Fruit fly (Drosophila melanogaster) whole organism, embryonic: Measurements from ENCODE around the gene MsR2.

Experiments
- Bgb ChIP-seq: fragments of 200-800 bp; sonication (Bioruptor generic); IDR thresholded peaks from 2 replicates; pipeline ENCODE4 v1.3.6; 2022; ENCODE audit warnings: missing biosample characterization, missing genetic modification characterization; ENCODE audit not compliant: partially characterized antibody
- CG10209 ChIP-seq: fragments of 200-800 bp; sonication (Bioruptor generic); optimal IDR thresholded peaks from 3 replicates; lab custom pipeline; 2017; ENCODE audit warnings: missing biosample characterization, mild to moderate bottlenecking, missing genetic modification characterization, missing genetic modification reagents
- CG13287 ChIP-seq: fragments of 200-800 bp; sonication (Bioruptor generic); IDR thresholded peaks from 2 replicates; pipeline ENCODE4 v1.3.6; 2022; ENCODE audit warnings: missing biosample characterization, missing genetic modification characterization; ENCODE audit not compliant: partially characterized antibody
- CG14710 ChIP-seq: fragments of 200-800 bp; sonication (Bioruptor generic); optimal IDR thresholded peaks from 3 replicates; lab custom pipeline; 2019; ENCODE audit warnings: missing biosample characterization, mild to moderate bottlenecking, missing genetic modification characterization, moderate library complexity
- CG14860 ChIP-seq: fragments of 200-800 bp; sonication (Bioruptor generic); IDR thresholded peaks from 3 replicates; pipeline ENCODE4 v1.3.6; 2022; ENCODE audit warnings: missing biosample characterization, missing genetic modification characterization; ENCODE audit not compliant: partially characterized antibody
- CG14965 ChIP-seq: fragments of 200-800 bp; sonication (Bioruptor generic); optimal IDR thresholded peaks from 2 replicates; lab custom pipeline; 2016; ENCODE audit warnings: missing biosample characterization, missing genetic modification characterization, borderline replicate concordance
- CG15514 ChIP-seq: fragments of 200-800 bp; sonication (Bioruptor generic); optimal IDR thresholded peaks from 3 replicates; lab custom pipeline; 2017; ENCODE audit warnings: missing biosample characterization, missing genetic modification characterization, mild to moderate bottlenecking, moderate library complexity, missing genetic modification reagents
- CG16813 ChIP-seq: fragments of 200-800 bp; sonication (Bioruptor generic); IDR thresholded peaks from 3 replicates; pipeline ENCODE4 v1.3.6; 2022; ENCODE audit warnings: missing biosample characterization, missing genetic modification characterization; ENCODE audit not compliant: partially characterized antibody
- CG31224 ChIP-seq: fragments of 200-800 bp; sonication (Bioruptor generic); IDR thresholded peaks from 2 replicates; pipeline ENCODE4 v1.3.6; 2022; ENCODE audit warnings: missing biosample characterization, missing genetic modification characterization
- CG34224 ChIP-seq: fragments of 200-800 bp; sonication (Bioruptor generic); IDR thresholded peaks from 3 replicates; pipeline ENCODE4 v1.3.6; 2022; ENCODE audit warnings: missing biosample characterization, missing genetic modification characterization; ENCODE audit not compliant: partially characterized antibody
- CG3847 ChIP-seq: fragments of 200-800 bp; sonication (Bioruptor generic); IDR thresholded peaks from 2 replicates; pipeline ENCODE4 v1.3.6; 2022; ENCODE audit warnings: missing biosample characterization, missing genetic modification characterization
- CG4360 ChIP-seq: fragments of 200-800 bp; sonication (Bioruptor generic); IDR thresholded peaks from 2 replicates; pipeline ENCODE4 v1.3.6; 2022; ENCODE audit warnings: missing biosample characterization, missing genetic modification characterization
- CG7963 ChIP-seq: fragments of 200-800 bp; sonication (Bioruptor generic); IDR thresholded peaks from 3 replicates; pipeline ENCODE4 v1.3.6; 2022; ENCODE audit warnings: missing biosample characterization, missing genetic modification characterization; ENCODE audit not compliant: partially characterized antibody
- CG8290 ChIP-seq, 3 experiments: fragments of 200-800 bp; sonication (Bioruptor generic); optimal IDR thresholded peaks; 2 replicates each; lab custom pipeline; 2016 to 2019; ENCODE audit warnings: missing biosample characterization in 3 of 3, missing genetic modification characterization in 3 of 3, mild to moderate bottlenecking in 2 of 3, moderate library complexity in 1 of 3
- CG9797 ChIP-seq: fragments of 200-800 bp; sonication (Bioruptor generic); optimal IDR thresholded peaks from 3 replicates; lab custom pipeline; 2018; ENCODE audit warnings: missing biosample characterization, mild to moderate bottlenecking, missing genetic modification characterization
- CG9817 ChIP-seq: fragments of 200-800 bp; sonication (Bioruptor generic); optimal IDR thresholded peaks from 2 replicates; lab custom pipeline; 2018; ENCODE audit warnings: missing biosample characterization, mild to moderate bottlenecking, missing genetic modification characterization, moderate library complexity
- CTCF ChIP-seq: fragments of 200-800 bp; sonication (Bioruptor generic); optimal IDR thresholded peaks from 2 replicates; lab custom pipeline; 2017; ENCODE audit warnings: missing biosample characterization, mild to moderate bottlenecking, missing genetic modification characterization, moderate library complexity
- CoRest ChIP-seq: fragments of 200-800 bp; sonication (Bioruptor generic); optimal IDR thresholded peaks from 3 replicates; lab custom pipeline; 2018; ENCODE audit warnings: missing biosample characterization, mild to moderate bottlenecking, missing genetic modification characterization, moderate library complexity
- Dll ChIP-seq: fragments of 200-800 bp; sonication (Bioruptor generic); IDR thresholded peaks from 4 replicates; pipeline ENCODE4 v1.3.6; 2022; ENCODE audit warnings: missing biosample characterization, missing genetic modification characterization; ENCODE audit not compliant: partially characterized antibody
- Dp ChIP-seq: fragments of 200-800 bp; sonication (Bioruptor generic); optimal IDR thresholded peaks from 2 replicates; lab custom pipeline; 2018; ENCODE audit warnings: missing biosample characterization, mild to moderate bottlenecking, missing genetic modification characterization, moderate library complexity
- Hmr ChIP-seq: fragments of 200-800 bp; sonication (Bioruptor generic); optimal IDR thresholded peaks from 3 replicates; lab custom pipeline; 2017; ENCODE audit warnings: mild to moderate bottlenecking, missing biosample characterization, missing genetic modification reagents, missing genetic modification characterization
- Hr78 ChIP-seq, 2 experiments: fragments of 200-800 bp in 1 of 2; fragments of >200 bp in 1 of 2; sonication (Bioruptor generic) in 1 of 2; optimal IDR thresholded peaks; 2 replicates each; lab custom pipeline; 2017 to 2019; ENCODE audit warnings: missing biosample characterization in 2 of 2, missing genetic modification characterization in 2 of 2, mild to moderate bottlenecking in 1 of 2, moderate library complexity in 1 of 2
- Myb ChIP-seq: fragments of 200-800 bp; sonication (Bioruptor generic); optimal IDR thresholded peaks from 2 replicates; lab custom pipeline; 2016; ENCODE audit warnings: missing biosample characterization, missing genetic modification characterization
- Opbp ChIP-seq: fragments of 200-800 bp; sonication (Bioruptor generic); IDR thresholded peaks from 3 replicates; pipeline ENCODE4 v1.3.6; 2022; ENCODE audit warnings: missing biosample characterization, missing genetic modification characterization; ENCODE audit not compliant: partially characterized antibody
- ato ChIP-seq: fragments of 200-800 bp; sonication (Bioruptor generic); IDR thresholded peaks from 2 replicates; pipeline ENCODE4 v1.3.6; 2022; ENCODE audit warnings: missing biosample characterization, missing genetic modification characterization; ENCODE audit not compliant: partially characterized antibody
- bbx ChIP-seq: fragments of 200-800 bp; sonication (Bioruptor generic); IDR thresholded peaks from 2 replicates; pipeline ENCODE4 v1.3.6; 2022; ENCODE audit warnings: missing biosample characterization, missing genetic modification characterization; ENCODE audit not compliant: partially characterized antibody
- chinmo ChIP-seq: fragments of 200-800 bp; sonication (Bioruptor generic); IDR thresholded peaks from 4 replicates; pipeline ENCODE4 v1.3.6; 2022; ENCODE audit warnings: missing biosample characterization, missing genetic modification characterization; ENCODE audit not compliant: partially characterized antibody
- gfzf ChIP-seq: fragments of 200-800 bp; sonication (Bioruptor generic); optimal IDR thresholded peaks from 2 replicates; lab custom pipeline; 2016; ENCODE audit warnings: missing biosample characterization, mild to moderate bottlenecking, missing genetic modification characterization, moderate library complexity
- hbn ChIP-seq: fragments of 200-800 bp; sonication (Bioruptor generic); IDR thresholded peaks from 2 replicates; pipeline ENCODE4 v1.3.6; 2022; ENCODE audit warnings: missing biosample characterization, missing genetic modification characterization; ENCODE audit not compliant: partially characterized antibody
- hkb ChIP-seq, 2 experiments: fragments of 200-800 bp in 1 of 2; fragments of >200 bp in 1 of 2; sonication (Bioruptor generic) in 1 of 2; IDR thresholded peaks in 1 of 2; optimal IDR thresholded peaks in 1 of 2; 2 replicates each; pipeline versions ENCODE4 v1.3.6 to Lab custom; 2017 to 2022; ENCODE audit warnings: missing biosample characterization in 1 of 2, missing genetic modification characterization in 1 of 2
- kah ChIP-seq: fragments of 200-800 bp; sonication (Bioruptor generic); optimal IDR thresholded peaks from 2 replicates; lab custom pipeline; 2018; ENCODE audit warnings: missing biosample characterization, mild to moderate bottlenecking, missing genetic modification characterization
- knrl ChIP-seq: fragments of 200-800 bp; sonication (Bioruptor generic); IDR thresholded peaks from 3 replicates; pipeline ENCODE4 v1.3.6; 2022; ENCODE audit warnings: missing biosample characterization, missing genetic modification characterization; ENCODE audit not compliant: partially characterized antibody
- mirr ChIP-seq: fragments of 200-800 bp; sonication (Bioruptor generic); optimal IDR thresholded peaks from 3 replicates; lab custom pipeline; 2018; ENCODE audit warnings: missing biosample characterization, mild to moderate bottlenecking, missing genetic modification characterization
- nerfin-2 ChIP-seq: fragments of 200-800 bp; sonication (Bioruptor generic); IDR thresholded peaks from 2 replicates; pipeline ENCODE4 v1.3.6; 2022; ENCODE audit warnings: missing biosample characterization, missing genetic modification characterization; ENCODE audit not compliant: partially characterized antibody
- onecut ChIP-seq: fragments of 200-800 bp; sonication (Bioruptor generic); IDR thresholded peaks from 2 replicates; pipeline ENCODE4 v1.3.6; 2022; ENCODE audit warnings: missing biosample characterization, missing genetic modification characterization
- psq ChIP-seq: fragments of 200-800 bp; sonication (Bioruptor generic); optimal IDR thresholded peaks from 2 replicates; lab custom pipeline; 2017; ENCODE audit warnings: missing biosample characterization, missing genetic modification characterization
- pzg ChIP-seq: fragments of 200-800 bp; sonication (Bioruptor generic); optimal IDR thresholded peaks from 3 replicates; lab custom pipeline; 2018; ENCODE audit warnings: missing biosample characterization, mild to moderate bottlenecking, missing genetic modification characterization, moderate library complexity
- repo ChIP-seq: fragments of 200-800 bp; sonication (Bioruptor generic); optimal IDR thresholded peaks from 2 replicates; lab custom pipeline; 2016; ENCODE audit warnings: missing biosample characterization, missing genetic modification characterization
- sens ChIP-seq: fragments of 200-800 bp; sonication (Bioruptor generic); peaks from one replicate; lab custom pipeline; 2016; ENCODE audit warnings: missing biosample characterization, missing genetic modification characterization
- slbo ChIP-seq: fragments of 200-800 bp; sonication (Bioruptor generic); IDR thresholded peaks from 2 replicates; pipeline ENCODE4 v1.3.6; 2022; ENCODE audit warnings: missing biosample characterization, missing genetic modification characterization
- sna ChIP-seq: fragments of 200-800 bp; sonication (Bioruptor generic); IDR thresholded peaks from 2 replicates; pipeline ENCODE4 v1.3.6; 2022; ENCODE audit warnings: missing biosample characterization, missing genetic modification characterization; ENCODE audit not compliant: partially characterized antibody
- stc ChIP-seq: fragments of 200-800 bp; sonication (Bioruptor generic); IDR thresholded peaks from 2 replicates; pipeline ENCODE4 v1.3.6; 2022; ENCODE audit warnings: missing biosample characterization, missing genetic modification characterization
- trem ChIP-seq: fragments of 200-800 bp; optimal IDR thresholded peaks from 3 replicates; lab custom pipeline; 2019; ENCODE audit warnings: missing biosample characterization, mild to moderate bottlenecking, missing genetic modification characterization, moderate library complexity
- zen2 ChIP-seq: fragments of 200-800 bp; sonication (Bioruptor generic); IDR thresholded peaks from 3 replicates; pipeline ENCODE4 v1.3.6; 2022; ENCODE audit warnings: missing biosample characterization, missing genetic modification characterization; ENCODE audit not compliant: partially characterized antibody

MsR2 gene

DNA sequence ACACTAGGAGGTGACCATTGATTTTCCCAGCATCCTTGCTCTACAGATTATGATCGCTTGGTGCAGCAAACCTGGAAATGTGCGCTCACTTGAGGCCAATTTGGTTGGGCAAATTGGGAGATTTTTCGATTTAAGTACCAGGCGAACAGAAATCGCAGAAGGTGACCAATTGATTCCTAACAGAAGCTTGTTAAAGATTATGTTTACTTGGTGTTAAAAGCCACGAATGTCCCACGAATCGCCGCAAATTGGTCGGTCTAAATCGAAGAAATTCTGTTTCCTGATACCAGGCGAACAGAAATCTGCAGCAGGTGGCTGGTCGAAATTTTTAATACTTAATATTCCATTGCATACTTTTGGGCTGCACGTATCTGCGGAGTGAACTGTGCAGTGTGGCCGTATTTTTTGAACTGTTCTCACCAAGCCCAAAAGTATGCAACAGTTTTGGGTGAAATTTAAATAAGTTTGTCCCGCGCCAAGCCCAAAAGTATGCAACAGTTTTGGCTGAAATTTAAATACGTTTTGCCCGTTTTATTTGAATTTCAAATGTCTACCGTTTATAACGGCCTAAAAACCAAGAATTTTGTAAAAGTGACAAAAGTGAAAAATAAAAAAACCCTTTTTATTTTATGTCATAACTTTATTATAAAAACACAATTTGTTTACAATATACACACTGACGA, 38.7 kb upstream of the MsR2 start, which contains the start of gene CG32301:
Gene CG32301, plus strand, starts transcription at position 633 of the 683 bp plus-strand sequence.
- peak; percentile 62 for TF ChIP-seq CTCF (GFP tag; lab: Kevin White, UChicago)
- no peak for TF ChIP-seq CG14710 (tag; lab: Kevin White, UChicago)
- TF ChIP-seq CoRest (tag; lab: Kevin White, UChicago), result peak; percentile 27
- peak; percentile 52 for TF ChIP-seq kah (GFP tag; lab: Kevin White, UChicago)
- peak; percentile 67 for TF ChIP-seq CG9797 (GFP tag; lab: Kevin White, UChicago)
- TF ChIP-seq slbo (GFP tag; lab: Robert Waterston, UW), result no peak
- no peak for TF ChIP-seq repo (GFP tag; lab: Kevin White, UChicago)
- TF ChIP-seq hbn, result peak; percentile 33; the same call in 1 of the 2 replicates
- TF ChIP-seq CG3847 (GFP tag; lab: Robert Waterston, UW), result 0 out of 2 replicates have a peak, but pooled peaks have one; percentile 9
- peak; percentile 64 for TF ChIP-seq sna (GFP tag; lab: Robert Waterston, UW)
- peak; percentile 42 for TF ChIP-seq gfzf (GFP tag; lab: Kevin White, UChicago)
- peak; percentile 99 for TF ChIP-seq CG31224 (GFP tag; lab: Robert Waterston, UW)
- TF ChIP-seq CG13287, result peak; percentile 66
- TF ChIP-seq Myb (GFP tag; lab: Kevin White, UChicago), result peak; percentile 97
- TF ChIP-seq trem (tag; lab: Kevin White, UChicago), result peak; percentile 6
- peak; percentile 70 for TF ChIP-seq zen2 (GFP tag; lab: Robert Waterston, UW)
- no peak for TF ChIP-seq CG9817 (tag; lab: Kevin White, UChicago)
- TF ChIP-seq CG15514 (GFP tag; lab: Kevin White, UChicago), result peak; percentile 43
- TF ChIP-seq ato (GFP tag; lab: Robert Waterston, UW), result peak; percentile 29; the same call in 1 of the 2 replicates
- peak; percentile 43 for TF ChIP-seq onecut (GFP tag; lab: Robert Waterston, UW)
- TF ChIP-seq hkb (optimal IDR thresholded peaks at IDR 0.05; lab: Kevin White, UChicago), result peak; percentile 80
- no peak for TF ChIP-seq hkb (GFP tag; IDR thresholded peaks at IDR 0.05; lab: Robert Waterston, UW)
- TF ChIP-seq Hmr (GFP tag; lab: Kevin White, UChicago), result peak; percentile 70
- TF ChIP-seq sens (GFP tag; lab: Kevin White, UChicago), result peak; percentile 75
- TF ChIP-seq CG4360 (GFP tag; lab: Robert Waterston, UW), result no peak
- TF ChIP-seq CG16813 (GFP tag; lab: Robert Waterston, UW), result 0 out of 3 replicates have a peak, but pooled peaks have one; percentile 18
- peak; percentile 24; the same call in 1 of the 3 replicates for TF ChIP-seq knrl (GFP tag; lab: Robert Waterston, UW)
- peak; percentile 45 for TF ChIP-seq Dp (GFP tag; lab: Kevin White, UChicago)
- peak; percentile 98 for TF ChIP-seq CG8290 (GFP tag; optimal IDR thresholded peaks at IDR 0.05; lab: Kevin White, UChicago)
- TF ChIP-seq CG8290 (tag; optimal IDR thresholded peaks at IDR 0.05; lab: Kevin White, UChicago), result peak; percentile 95 to 96
- TF ChIP-seq CG7963 (GFP tag; lab: Robert Waterston, UW), result 0 out of 3 replicates have a peak, but pooled peaks have one; percentile 25
- TF ChIP-seq CG14860 (GFP tag; lab: Robert Waterston, UW), result peak; percentile 53; the same call in 1 of the 3 replicates
- peak; percentile 41; the same call in 1 of the 2 replicates for TF ChIP-seq stc (GFP tag; lab: Robert Waterston, UW)
- TF ChIP-seq mirr (GFP tag; lab: Kevin White, UChicago), result peak; percentile 29
- peak; percentile 3 for TF ChIP-seq pzg (GFP tag; lab: Kevin White, UChicago)
- peak; percentile 51; the same call in 2 of the 4 replicates for TF ChIP-seq Dll (GFP tag; lab: Robert Waterston, UW)
- peak in 1 of 2 experiments; percentile 41 for TF ChIP-seq Hr78 (GFP tag; optimal IDR thresholded peaks at IDR 0.05; lab: Kevin White, UChicago)
- no peak for TF ChIP-seq CG14965 (GFP tag; lab: Kevin White, UChicago)
- peak; percentile 51 for TF ChIP-seq bbx (GFP tag; lab: Robert Waterston, UW)
- no peak for TF ChIP-seq psq (GFP tag; lab: Kevin White, UChicago)
- TF ChIP-seq nerfin-2 (GFP tag; lab: Robert Waterston, UW), result peak; percentile 41; the same call in 1 of the 2 replicates
- TF ChIP-seq CG34224 (GFP tag; lab: Robert Waterston, UW), result peak; percentile 48; the same call in 2 of the 3 replicates
- no peak for TF ChIP-seq CG10209 (GFP tag; lab: Kevin White, UChicago)
- peak; percentile 71; the same call in 2 of the 3 replicates for TF ChIP-seq Opbp (GFP tag; lab: Robert Waterston, UW)
- peak; percentile 74; the same call in 2 of the 4 replicates for TF ChIP-seq chinmo (GFP tag; lab: Robert Waterston, UW)
- TF ChIP-seq Bgb, result peak; percentile 42; the same call in 1 of the 2 replicates
